Worm (Caenorhabditis elegans) whole organism, early embryonic: ENCODE results near the gene srxa-6.

ENCODE experiments used
- B0310.2 ChIP-seq: sonication (generic microtip); optimal IDR thresholded peaks from 2 replicates; lab custom pipeline; 2016; ENCODE audit warnings: mild to moderate bottlenecking, missing genetic modification characterization, missing compliant biosample characterization
- F13C5.2 ChIP-seq: sonication (generic microtip); optimal IDR thresholded peaks from 2 replicates; lab custom pipeline; 2017; ENCODE audit warnings: mild to moderate bottlenecking, missing genetic modification characterization, inconsistent platforms, missing compliant biosample characterization
- aly-1 ChIP-seq: sonication (generic microtip); optimal IDR thresholded peaks from 2 replicates; lab custom pipeline; 2016; ENCODE audit warnings: missing genetic modification characterization, missing compliant biosample characterization
- ama-1 ChIP-seq: fragments of 150-350 bp; optimal IDR thresholded peaks from 2 replicates; lab custom pipeline; 2014
- ceh-13 ChIP-seq: fragments of 200-800 bp; sonication (Bioruptor generic); optimal IDR thresholded peaks from 2 replicates; lab custom pipeline; 2018; ENCODE audit warnings: mild to moderate bottlenecking, missing genetic modification characterization, missing compliant biosample characterization
- ceh-36 ChIP-seq: sonication (generic microtip); optimal IDR thresholded peaks from 2 replicates; lab custom pipeline; 2016; ENCODE audit warnings: missing genetic modification characterization, inconsistent platforms, missing compliant biosample characterization
- ets-7 ChIP-seq: sonication (generic microtip); optimal IDR thresholded peaks from 2 replicates; lab custom pipeline; 2016; ENCODE audit warnings: missing genotype, missing genetic modification characterization, missing compliant biosample characterization
- flt-1 ChIP-seq: fragments of 200-800 bp; sonication (Bioruptor generic); IDR thresholded peaks from 2 replicates; pipeline ENCODE4 v1.3.6; 2022; ENCODE audit warnings: missing genetic modification characterization, missing compliant biosample characterization
- hmbx-1 ChIP-seq: sonication (generic microtip); optimal IDR thresholded peaks from 2 replicates; lab custom pipeline; 2016; ENCODE audit warnings: mild to moderate bottlenecking, missing genetic modification characterization, missing compliant biosample characterization
- hmg-4 ChIP-seq: fragments of 200-800 bp; sonication (Bioruptor generic); optimal IDR thresholded peaks from 2 replicates; lab custom pipeline; 2018; ENCODE audit warnings: mild to moderate bottlenecking, missing genetic modification characterization, missing compliant biosample characterization
- hnd-1 ChIP-seq: sonication (generic microtip); optimal IDR thresholded peaks from 2 replicates; lab custom pipeline; 2016; ENCODE audit warnings: missing genetic modification characterization, missing compliant biosample characterization
- pes-1 ChIP-seq: fragments of 200-800 bp; sonication (Bioruptor generic); IDR thresholded peaks from 2 replicates; pipeline ENCODE4 v1.3.6; 2022; ENCODE audit warnings: missing genetic modification reagents, missing genetic modification characterization, missing compliant biosample characterization
- scrt-1 ChIP-seq: fragments of 200-800 bp; sonication (Bioruptor generic); IDR thresholded peaks from 2 replicates; pipeline ENCODE4 v1.3.6; 2022; ENCODE audit warnings: missing genetic modification characterization, missing compliant biosample characterization
- sea-1 ChIP-seq: fragments of 200-800 bp; sonication (Bioruptor generic); conservative IDR thresholded peaks from 2 replicates; pipeline ENCODE4 v1.3.6; 2022; ENCODE audit warnings: missing genetic modification characterization, missing compliant biosample characterization
- tbx-11 ChIP-seq: fragments of 200-800 bp; sonication (Bioruptor generic); IDR thresholded peaks from 2 replicates; pipeline ENCODE4 v1.3.6; 2022; ENCODE audit warnings: missing genetic modification characterization, missing compliant biosample characterization
- tbx-37 ChIP-seq: fragments of 200-800 bp; sonication (Bioruptor generic); conservative IDR thresholded peaks from 2 replicates; pipeline ENCODE4 v1.3.6; 2022; ENCODE audit warnings: missing genetic modification reagents, missing genetic modification characterization, missing compliant biosample characterization
- tra-4 ChIP-seq: sonication (generic microtip); optimal IDR thresholded peaks from 2 replicates; lab custom pipeline; 2017; ENCODE audit warnings: missing genetic modification characterization, missing compliant biosample characterization

srxa-6 gene

DNA sequence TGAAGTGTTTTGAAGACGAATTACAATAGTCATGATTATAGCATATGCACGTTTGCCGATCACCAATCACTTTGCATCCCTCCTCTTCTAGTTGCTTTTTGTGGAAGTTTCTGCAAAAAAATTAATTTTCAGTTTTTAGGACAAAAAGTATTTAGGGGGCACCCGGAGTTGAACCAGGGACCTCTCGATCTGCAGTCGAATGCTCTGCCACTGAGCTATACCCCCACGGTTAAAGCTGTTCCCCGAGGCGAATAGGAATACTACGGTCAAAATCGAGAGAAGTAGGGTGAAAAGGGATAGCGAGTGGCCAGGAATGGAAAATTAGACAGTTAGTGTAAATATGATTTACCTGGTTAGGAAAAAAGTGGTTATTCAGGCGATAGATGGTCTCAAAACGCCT lies 40.8 kb upstream of the srxa-6 start:
- TF ChIP-seq ama-1 (lab: Kevin White, UChicago) (no peak), ceh-36 (tag; lab: Kevin White, UChicago) (peak; percentile 52), tbx-11 (GFP tag; lab: Robert Waterston, UW) (peak; percentile 78), aly-1 (tag; lab: Kevin White, UChicago) (peak; percentile 59), ets-7 (tag; lab: Kevin White, UChicago) (no peak), scrt-1 (GFP tag; lab: Robert Waterston, UW) (peak; percentile 83; the same call in 1 of the 2 replicates), flt-1 (peak; percentile 66), hmg-4 (GFP tag; lab: Kevin White, UChicago) (peak; percentile 79), F13C5.2 (tag; lab: Kevin White, UChicago) (peak; percentile 74), sea-1 (GFP tag; lab: Robert Waterston, UW) (peak; percentile 74; the same call in 1 of the 2 replicates), B0310.2 (tag; lab: Kevin White, UChicago) (peak; percentile 12), tra-4 (tag; lab: Kevin White, UChicago) (peak; percentile 35), tbx-37 (GFP tag; lab: Robert Waterston, UW) (peak; percentile 66), hmbx-1 (tag; lab: Kevin White, UChicago) (peak; percentile 42), hnd-1 (peak; percentile 49), ceh-13 (GFP tag; lab: Kevin White, UChicago) (peak; percentile 54), pes-1 (GFP tag; lab: Robert Waterston, UW) (peak; percentile 84)

DNA sequence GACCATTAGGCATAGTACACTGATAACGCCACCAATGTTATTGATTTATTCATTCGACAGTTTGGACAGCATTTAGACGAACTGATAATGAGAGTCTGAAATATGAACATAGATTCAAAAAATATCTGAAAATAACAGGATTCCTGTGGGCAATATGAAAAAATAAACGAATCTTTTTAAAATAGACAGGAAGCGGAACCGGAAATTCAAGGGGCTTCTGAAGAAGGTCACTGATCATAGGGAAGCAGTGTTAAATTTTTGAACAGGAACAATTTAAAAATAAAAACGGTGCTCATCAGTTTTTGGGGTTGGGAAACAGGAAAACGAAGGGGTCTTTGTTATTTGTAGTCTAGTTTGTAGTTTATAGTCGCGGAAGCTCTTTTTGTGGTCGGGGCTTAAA lies 36.5 kb upstream of the srxa-6 start, which contains the start of gene F53F8.7:
TSS of gene F53F8.7 (minus strand) at position 101 of the 400 bp plus-strand sequence.
- TF ChIP-seq F13C5.2 (tag; lab: Kevin White, UChicago) (no peak), aly-1 (tag; lab: Kevin White, UChicago) (no peak), ceh-36 (tag; lab: Kevin White, UChicago) (no peak), ceh-13 (GFP tag; lab: Kevin White, UChicago) (no peak)

DNA sequence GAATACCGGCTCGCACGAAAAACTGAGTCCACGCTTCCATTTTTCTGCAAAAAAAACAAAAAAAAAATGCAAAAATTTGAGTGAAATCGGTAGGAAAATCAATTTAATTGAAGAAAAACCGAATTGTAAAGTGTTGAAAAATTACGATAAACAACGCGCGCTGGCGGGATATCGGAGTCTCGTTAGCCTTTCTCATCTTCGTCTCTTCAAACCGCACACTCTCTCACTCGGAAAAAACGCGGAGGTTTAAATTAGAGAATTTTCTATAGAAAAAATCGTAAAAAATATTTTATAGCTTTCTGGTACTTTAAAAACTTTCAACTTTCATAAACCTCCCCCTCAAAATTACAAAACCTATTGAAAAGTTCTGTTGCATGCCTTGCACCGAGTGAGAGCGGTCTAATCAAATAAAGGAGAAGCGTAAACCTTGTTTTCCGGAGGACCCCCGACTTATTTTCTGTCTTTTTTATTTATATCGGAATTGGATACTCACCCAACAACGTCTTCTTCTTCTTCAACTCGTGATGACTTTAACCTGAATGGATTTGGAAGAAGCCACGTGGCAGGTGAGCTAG lies 30.7 kb upstream of the srxa-6 start, which contains the start of the genes F53F8.5 and F53F8.6:
TSS of gene F53F8.5 (minus strand) at position 52 of the 575 bp plus-strand sequence.
TSS of gene F53F8.6 (plus strand) at position 230 of the 575 bp plus-strand sequence.
- TF ChIP-seq tbx-37 (GFP tag; lab: Robert Waterston, UW): 0 out of 2 replicates have a peak, but pooled peaks have one; percentile 20
- no peak for TF ChIP-seq hnd-1

DNA sequence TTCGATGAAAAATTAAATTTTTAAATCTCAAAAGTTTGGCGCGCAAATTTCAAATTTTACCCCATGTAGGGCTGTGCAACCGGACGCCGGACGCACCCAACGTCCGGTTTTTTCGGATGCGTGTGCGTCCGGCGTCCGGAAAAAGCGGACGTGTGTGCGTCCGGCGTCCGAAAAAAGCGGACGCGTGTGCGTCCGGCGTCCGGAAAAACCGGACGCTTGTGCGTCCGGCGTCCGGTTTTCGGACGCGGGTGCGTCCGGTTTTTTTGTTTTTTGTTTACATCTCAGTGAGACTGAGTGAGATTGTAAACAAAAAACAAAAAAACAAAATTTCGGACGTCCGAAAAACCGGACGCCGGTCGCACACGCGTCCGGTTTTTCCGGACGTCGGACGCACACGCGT lies 29.6 kb upstream of the srxa-6 start:
- peak; percentile 42; the same call in 1 of the 2 replicates for TF ChIP-seq pes-1 (GFP tag; lab: Robert Waterston, UW)
- 0 out of 2 replicates have a peak, but pooled peaks have one; percentile 21 for TF ChIP-seq scrt-1 (GFP tag; lab: Robert Waterston, UW)

DNA sequence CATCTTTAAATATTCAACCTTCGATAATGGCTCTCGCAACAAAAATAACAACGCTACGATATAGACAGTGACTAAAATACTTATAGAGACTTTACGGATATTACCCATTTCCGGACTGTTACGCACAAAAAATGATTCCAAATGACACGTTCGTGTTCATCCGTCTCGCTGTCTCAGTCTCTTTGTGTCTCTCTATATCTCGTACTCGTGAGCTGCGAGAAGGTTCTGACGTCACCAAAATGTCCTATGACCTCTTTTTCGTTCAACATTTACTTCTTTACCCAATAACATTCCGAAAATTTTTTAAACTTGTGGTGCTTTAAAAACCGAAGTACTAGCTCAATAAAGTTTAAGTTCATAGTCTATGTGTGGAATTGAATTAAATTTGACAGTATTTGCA lies 24.6 kb upstream of the srxa-6 start:
- TF ChIP-seq ets-7 (tag; lab: Kevin White, UChicago) (no peak), hmg-4 (GFP tag; lab: Kevin White, UChicago) (no peak), tbx-11 (GFP tag; lab: Robert Waterston, UW) (no peak), F13C5.2 (tag; lab: Kevin White, UChicago) (no peak), B0310.2 (tag; lab: Kevin White, UChicago) (no peak), pes-1 (GFP tag; lab: Robert Waterston, UW) (no peak), sea-1 (GFP tag; lab: Robert Waterston, UW) (no peak), ceh-36 (tag; lab: Kevin White, UChicago) (no peak), aly-1 (tag; lab: Kevin White, UChicago) (no peak), scrt-1 (GFP tag; lab: Robert Waterston, UW) (no peak), hnd-1 (no peak), ceh-13 (GFP tag; lab: Kevin White, UChicago) (no peak), tra-4 (tag; lab: Kevin White, UChicago) (no peak), flt-1 (no peak)

DNA sequence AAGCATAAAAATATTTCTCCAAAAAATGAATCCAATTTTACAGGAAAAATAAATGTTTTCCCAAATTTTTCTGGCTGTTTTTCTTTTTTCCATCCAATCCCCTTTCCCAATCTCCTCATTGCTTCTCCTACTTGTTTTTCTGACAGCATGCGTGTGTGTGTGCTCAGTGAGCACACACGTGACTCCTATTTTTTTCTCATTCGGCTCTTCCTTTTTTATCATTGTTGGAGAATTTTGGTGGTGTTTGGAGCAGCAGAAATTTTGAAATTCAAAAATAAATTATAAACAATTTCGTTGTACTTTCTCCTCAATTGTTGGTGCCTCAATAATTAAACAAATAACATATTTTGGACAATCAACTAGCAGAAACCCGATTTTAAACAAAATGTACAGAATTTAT lies 24.1 kb upstream of the srxa-6 start:
- TF ChIP-seq ceh-13 (GFP tag; lab: Kevin White, UChicago): no peak
- TF ChIP-seq hmbx-1 (tag; lab: Kevin White, UChicago): no peak
- TF ChIP-seq hmg-4 (GFP tag; lab: Kevin White, UChicago): no peak
- TF ChIP-seq F13C5.2 (tag; lab: Kevin White, UChicago): no peak
- no peak for TF ChIP-seq aly-1 (tag; lab: Kevin White, UChicago)
- TF ChIP-seq ama-1 (lab: Kevin White, UChicago): no peak
- TF ChIP-seq sea-1 (GFP tag; lab: Robert Waterston, UW): no peak
- TF ChIP-seq B0310.2 (tag; lab: Kevin White, UChicago): no peak
- no peak for TF ChIP-seq flt-1
- TF ChIP-seq hnd-1: no peak
- TF ChIP-seq tbx-11 (GFP tag; lab: Robert Waterston, UW): no peak
- no peak for TF ChIP-seq ets-7 (tag; lab: Kevin White, UChicago)
- TF ChIP-seq ceh-36 (tag; lab: Kevin White, UChicago): no peak
- no peak for TF ChIP-seq scrt-1 (GFP tag; lab: Robert Waterston, UW)
- no peak for TF ChIP-seq pes-1 (GFP tag; lab: Robert Waterston, UW)
- no peak for TF ChIP-seq tra-4 (tag; lab: Kevin White, UChicago)
- TF ChIP-seq tbx-37 (GFP tag; lab: Robert Waterston, UW): no peak

DNA sequence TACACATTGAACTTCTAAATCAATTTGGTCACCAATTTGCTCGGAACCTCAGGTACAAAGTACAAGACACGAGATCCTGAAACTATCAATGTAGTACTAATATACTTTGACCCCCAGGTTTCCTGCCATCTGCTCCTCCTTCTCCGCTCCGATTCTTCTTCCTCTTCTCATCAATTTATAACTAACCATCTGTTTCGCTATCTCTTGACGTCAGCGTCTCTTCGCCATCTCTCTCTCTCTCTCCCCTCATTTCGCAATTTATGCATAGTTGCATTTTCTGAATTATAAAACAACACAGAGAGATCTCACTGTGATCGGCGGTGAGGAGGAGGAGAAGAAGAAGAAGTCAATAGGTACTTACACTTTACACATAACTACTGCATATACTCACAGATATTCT lies 23.0 kb upstream of the srxa-6 start:
- TF ChIP-seq tbx-11 (GFP tag; lab: Robert Waterston, UW) (no peak), flt-1 (no peak), pes-1 (GFP tag; lab: Robert Waterston, UW) (no peak), sea-1 (GFP tag; lab: Robert Waterston, UW) (no peak), ceh-13 (GFP tag; lab: Kevin White, UChicago) (no peak), hnd-1 (no peak), ama-1 (lab: Kevin White, UChicago) (no peak), scrt-1 (GFP tag; lab: Robert Waterston, UW) (no peak), hmbx-1 (tag; lab: Kevin White, UChicago) (no peak), ets-7 (tag; lab: Kevin White, UChicago) (no peak), F13C5.2 (tag; lab: Kevin White, UChicago) (no peak), tra-4 (tag; lab: Kevin White, UChicago) (no peak)
